Worm (Caenorhabditis elegans) whole organism, L3 larva: Measurements from ENCODE around the gene F23B2.10.

Experiments used
- egl-5 ChIP-seq: fragments of 150-350 bp; optimal IDR thresholded peaks from 2 replicates; lab custom pipeline; 2017; ENCODE audit warnings: missing biosample characterization, missing genetic modification reagents, missing genetic modification characterization, inconsistent platforms
- elt-1 ChIP-seq: fragments of 150-350 bp; optimal IDR thresholded peaks from 2 replicates; lab custom pipeline; 2014; ENCODE audit warnings: missing biosample characterization, missing genetic modification characterization
- fkh-10 ChIP-seq: sonication (generic microtip); optimal IDR thresholded peaks from 2 replicates; lab custom pipeline; 2017; ENCODE audit warnings: missing biosample characterization, missing genetic modification reagents, missing genetic modification characterization
- lin-15B ChIP-seq: fragments of 150-350 bp; optimal IDR thresholded peaks from 2 replicates; lab custom pipeline; 2014; ENCODE audit warnings: missing biosample characterization, missing genetic modification characterization
- nfya-1 ChIP-seq: sonication (generic microtip); optimal IDR thresholded peaks from 2 replicates; lab custom pipeline; 2017; ENCODE audit warnings: missing genetic modification characterization, mild to moderate bottlenecking, missing compliant biosample characterization, antibody characterized with exemption, moderate library complexity; ENCODE audit not compliant: insufficient read depth
- nhr-67 ChIP-seq: fragments of 150-350 bp; optimal IDR thresholded peaks from 2 replicates; lab custom pipeline; 2014; ENCODE audit warnings: missing biosample characterization, missing genetic modification characterization
- nhr-76 ChIP-seq: fragments of 150-350 bp; sonication (generic microtip); optimal IDR thresholded peaks from 5 replicates; lab custom pipeline; 2014; ENCODE audit warnings: missing biosample characterization, missing genetic modification characterization
- pha-4 ChIP-seq: fragments of 150-350 bp; optimal IDR thresholded peaks from 2 replicates; lab custom pipeline; 2014; ENCODE audit warnings: missing biosample characterization, missing genetic modification reagents, missing genetic modification characterization

F23B2.10 gene

DNA sequence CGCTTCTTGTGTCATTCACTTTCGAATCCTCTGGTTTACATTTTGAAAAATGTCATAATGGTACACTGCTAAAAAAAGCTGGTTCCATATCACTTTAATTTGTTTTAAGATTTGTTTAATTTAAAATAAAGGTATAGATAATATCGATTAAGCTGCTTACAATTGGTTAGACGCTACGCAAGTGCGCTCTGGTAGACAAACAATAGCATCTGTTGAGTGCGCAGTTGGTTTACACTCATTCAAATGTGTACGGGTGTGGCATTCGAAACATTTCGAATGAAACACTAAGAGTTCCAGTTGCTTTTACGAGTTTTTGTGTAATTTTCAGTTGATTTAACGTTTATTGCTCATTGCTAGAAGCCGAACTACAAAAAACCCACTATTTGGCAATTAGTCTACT lies 46.7 kb downstream of the F23B2.10 start (continued):
- peak; percentile 93 for TF ChIP-seq egl-5 (tag; lab: Kevin White, UChicago)

DNA sequence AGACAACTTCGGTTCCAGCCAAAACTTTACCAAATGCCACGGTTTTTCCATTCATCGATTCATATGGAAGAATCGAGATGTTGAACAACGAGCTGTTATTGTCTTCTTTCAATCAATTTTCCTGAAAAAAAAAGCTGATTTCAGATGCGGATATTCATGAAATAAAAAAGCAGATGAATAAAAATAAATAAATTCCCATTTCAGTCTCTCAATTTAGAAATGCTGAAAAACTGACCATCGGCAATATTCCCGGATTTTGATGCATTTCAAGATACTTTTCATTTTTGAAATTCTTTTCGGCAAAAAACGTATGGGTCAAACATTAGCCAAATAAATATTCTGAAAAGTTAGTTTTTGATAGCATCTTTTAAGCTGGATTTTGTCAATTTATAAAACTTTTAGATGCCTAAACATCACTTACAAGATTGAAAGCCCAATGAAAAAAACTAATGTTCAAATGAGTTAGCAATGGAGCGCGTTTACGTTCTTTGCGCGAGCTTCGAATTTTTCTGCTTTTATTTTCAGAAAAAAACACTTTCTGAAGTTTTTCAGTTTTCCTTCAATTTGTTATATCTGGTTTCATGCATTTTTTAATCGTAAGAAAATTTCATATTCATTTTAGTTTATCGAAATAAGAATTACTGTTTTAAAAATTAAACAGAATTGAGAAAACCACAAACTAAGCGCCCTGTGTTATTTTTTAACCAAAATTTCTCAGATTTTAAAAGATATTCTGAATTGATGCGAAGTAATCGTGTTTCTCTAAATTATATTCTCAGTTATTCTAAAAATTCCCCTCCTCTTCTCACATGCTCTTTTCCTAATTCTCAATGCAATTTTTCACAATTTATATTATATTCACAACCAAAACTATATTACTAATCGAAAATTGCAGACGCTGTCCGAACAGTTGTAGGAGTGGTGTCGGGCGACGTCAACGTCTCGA lies 49.8 kb downstream of the F23B2.10 start, which contains the start of the genes C01F6.14 and fem-3:
C01F6.14 (minus strand) TSS at position 51 of the 946 bp plus-strand sequence.
fem-3 (plus strand) TSS at position 896 of the 946 bp plus-strand sequence.
- TF ChIP-seq lin-15B (tag; lab: Kevin White, UChicago) (peak; percentile 46), nhr-67 (tag; lab: Kevin White, UChicago) (no peak), pha-4 (tag; lab: Kevin White, UChicago) (peak; percentile 39), elt-1 (no peak), nhr-76 (tag; lab: Kevin White, UChicago) (no peak), nfya-1 (tag; lab: Kevin White, UChicago) (peak; percentile 36), fkh-10 (GFP tag; lab: Kevin White, UChicago) (no peak), egl-5 (tag; lab: Kevin White, UChicago) (peak; percentile 72)
